Fruit fly (Drosophila melanogaster) whole organism: ENCODE results near the gene Eaat1.

Experiments
- CG8478 ChIP-seq: fragments of >200 bp; optimal IDR thresholded peaks from 2 replicates; lab custom pipeline; 2018; ENCODE audit warnings: inconsistent platforms
- Dll ChIP-seq: fragments of >200 bp; optimal IDR thresholded peaks from 2 replicates; lab custom pipeline; 2017
- EcR ChIP-seq, 2 experiments: fragments of >200 bp; optimal IDR thresholded peaks; 2 replicates each; lab custom pipeline; 2017; ENCODE audit warnings: missing biosample characterization in 2 of 2, missing genetic modification characterization in 2 of 2, missing genetic modification reagents in 2 of 2
- pan ChIP-seq: fragments of >200 bp; optimal IDR thresholded peaks from 2 replicates; lab custom pipeline; 2017
- psq ChIP-seq: fragments of >200 bp; optimal IDR thresholded peaks from 2 replicates; lab custom pipeline; 2017
- usp ChIP-seq: fragments of >200 bp; optimal IDR thresholded peaks from 2 replicates; lab custom pipeline; 2017; ENCODE audit warnings: missing biosample characterization, missing genetic modification characterization, mixed read lengths

Gene Eaat1

DNA sequence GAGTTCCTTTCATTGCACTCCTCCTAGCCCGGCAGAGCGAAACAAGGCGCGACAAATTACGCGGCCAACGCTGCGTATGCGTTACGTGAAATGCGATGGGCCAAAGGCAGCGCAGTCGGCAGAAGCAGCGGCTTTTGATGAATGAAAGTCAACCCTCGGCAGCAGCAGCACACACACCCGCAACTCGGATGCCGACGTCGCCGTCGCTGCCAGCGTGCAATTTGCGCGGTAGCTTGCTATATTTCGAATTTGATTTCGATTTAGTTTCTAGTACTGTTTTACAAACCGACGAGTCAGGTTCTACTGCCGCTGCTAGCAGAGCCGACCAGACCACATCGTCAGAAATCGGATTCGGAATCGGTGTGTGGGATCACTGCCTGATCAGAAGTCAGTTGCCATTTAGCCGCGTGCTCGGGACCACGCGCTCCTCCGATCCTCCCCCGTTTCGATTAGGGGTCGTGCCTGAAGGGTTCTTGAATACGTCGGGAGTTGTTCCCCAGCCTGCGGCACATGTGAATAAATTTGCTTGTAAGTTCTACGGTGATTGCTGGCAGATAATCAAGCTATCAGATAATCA, at the start of gene Eaat1:
Gene Eaat1 (plus strand): TSS at position 268 of the 577 bp plus-strand sequence.
- TF ChIP-seq pan (lab: Kevin White, UChicago) (no peak), CG8478 (lab: Kevin White, UChicago) (no peak), Dll (no peak), psq (lab: Kevin White, UChicago) (no peak), usp (GFP tag; lab: Kevin White, UChicago) (no peak), EcR (GFP tag; optimal IDR thresholded peaks at IDR 0.05; lab: Kevin White, UChicago) (no peak)

dm6 chr2L:9321022-9321421, 12.3 kb upstream of the Eaat1 start:
- TF ChIP-seq EcR (GFP tag; optimal IDR thresholded peaks at IDR 0.05; lab: Kevin White, UChicago), result no peak
- TF ChIP-seq Dll, result no peak
- no peak for TF ChIP-seq CG8478 (lab: Kevin White, UChicago)
- TF ChIP-seq pan (lab: Kevin White, UChicago), result no peak
- TF ChIP-seq psq (lab: Kevin White, UChicago), result no peak

dm6 chr2L:9327444-9327843, 5.9 kb upstream of the Eaat1 start, which contains the start of gene CG17005:
TSS of gene CG17005 (plus strand) at chr2L:9327744.
- TF ChIP-seq EcR (GFP tag; optimal IDR thresholded peaks at IDR 0.05; lab: Kevin White, UChicago) (no peak), pan (lab: Kevin White, UChicago) (no peak), psq (lab: Kevin White, UChicago) (no peak), CG8478 (lab: Kevin White, UChicago) (no peak), usp (GFP tag; lab: Kevin White, UChicago) (no peak)

dm6 chr2L:9330628-9331027, 2.7 kb upstream of the Eaat1 start, which contains the start of gene Cks30A:
TSS of gene Cks30A (plus strand) at chr2L:9330763.
- TF ChIP-seq pan (lab: Kevin White, UChicago) (no peak), CG8478 (lab: Kevin White, UChicago) (no peak), Dll (no peak), usp (GFP tag; lab: Kevin White, UChicago) (no peak), EcR (GFP tag; optimal IDR thresholded peaks at IDR 0.05; lab: Kevin White, UChicago) (no peak), psq (lab: Kevin White, UChicago) (no peak)

DNA sequence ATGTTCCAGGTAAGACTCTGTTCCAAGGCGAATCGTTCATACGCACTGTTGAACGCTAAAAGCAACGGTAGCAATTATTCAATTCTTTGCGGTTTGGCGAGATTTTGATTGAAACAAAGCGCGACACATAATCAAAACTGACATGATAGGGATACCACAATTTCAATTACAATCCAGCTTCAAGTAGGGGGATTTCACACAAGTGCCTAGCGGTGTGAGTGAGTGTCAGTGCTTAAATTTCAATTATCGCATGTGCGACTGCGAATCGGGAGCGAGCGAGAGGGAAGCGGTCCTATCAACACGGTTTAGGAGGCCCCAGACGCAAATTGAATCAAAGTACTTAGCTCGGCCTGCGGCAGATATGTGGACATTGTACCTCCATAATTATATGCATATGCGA, 5.5 kb downstream of the Eaat1 start:
- TF ChIP-seq usp (GFP tag; lab: Kevin White, UChicago) (no peak), Dll (no peak), EcR (GFP tag; optimal IDR thresholded peaks at IDR 0.05; lab: Kevin White, UChicago) (no peak), psq (lab: Kevin White, UChicago) (no peak), CG8478 (lab: Kevin White, UChicago) (no peak)

dm6 chr2L:9341960-9342359, 8.6 kb downstream of the Eaat1 start:
- TF ChIP-seq Dll (no peak), EcR (GFP tag; optimal IDR thresholded peaks at IDR 0.05; lab: Kevin White, UChicago) (no peak), psq (lab: Kevin White, UChicago) (no peak), usp (GFP tag; lab: Kevin White, UChicago) (no peak), pan (lab: Kevin White, UChicago) (no peak)

DNA sequence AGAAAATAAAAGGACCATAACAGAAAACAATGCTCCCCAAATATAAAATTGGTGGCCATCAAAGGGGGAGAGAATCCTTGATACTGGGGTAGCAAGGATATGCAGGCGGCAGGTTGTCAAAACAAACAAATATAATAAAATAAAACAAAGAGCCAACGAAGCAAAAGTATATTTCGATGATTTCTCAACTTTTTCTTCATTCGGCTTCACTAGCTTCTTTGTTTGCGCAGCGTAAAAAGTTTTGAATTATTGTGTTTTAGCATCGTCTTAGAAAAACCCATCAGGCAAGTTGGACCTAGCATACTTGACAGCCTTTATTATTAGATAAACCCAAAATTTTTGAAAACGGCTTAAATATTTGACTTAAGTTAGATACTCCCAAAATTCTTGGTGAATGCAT, 9.2 kb downstream of the Eaat1 start, which contains the start of gene CG3748:
Gene CG3748 (plus strand): TSS at position 301 of the 400 bp plus-strand sequence.
- no peak for TF ChIP-seq Dll

DNA sequence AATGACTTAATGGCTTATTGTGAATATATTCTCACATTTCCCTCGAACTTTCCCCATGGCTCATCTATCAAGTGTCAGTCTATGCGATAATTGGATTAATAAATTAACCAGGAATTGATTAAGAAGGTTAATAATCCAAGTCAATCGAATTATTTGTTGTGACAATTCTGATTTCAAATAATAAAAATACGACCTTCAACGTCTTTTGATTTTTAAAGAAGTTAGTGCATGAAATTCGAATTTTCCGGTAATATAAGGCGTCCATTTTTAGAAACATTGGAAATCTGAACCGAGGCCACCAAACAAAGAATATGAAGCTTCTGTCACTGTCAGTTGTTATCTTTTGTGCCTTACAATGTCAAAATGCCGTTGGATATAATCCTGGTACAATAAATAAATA, 15.9 kb downstream of the Eaat1 start, which contains the start of gene CG43350:
Gene CG43350 (plus strand): TSS at position 301 of the 400 bp plus-strand sequence.
- no peak for TF ChIP-seq EcR (GFP tag; optimal IDR thresholded peaks at IDR 0.05; lab: Kevin White, UChicago)
- no peak for TF ChIP-seq psq (lab: Kevin White, UChicago)
- no peak for TF ChIP-seq CG8478 (lab: Kevin White, UChicago)
- no peak for TF ChIP-seq pan (lab: Kevin White, UChicago)
- no peak for TF ChIP-seq usp (GFP tag; lab: Kevin White, UChicago)
- TF ChIP-seq Dll, result no peak

DNA sequence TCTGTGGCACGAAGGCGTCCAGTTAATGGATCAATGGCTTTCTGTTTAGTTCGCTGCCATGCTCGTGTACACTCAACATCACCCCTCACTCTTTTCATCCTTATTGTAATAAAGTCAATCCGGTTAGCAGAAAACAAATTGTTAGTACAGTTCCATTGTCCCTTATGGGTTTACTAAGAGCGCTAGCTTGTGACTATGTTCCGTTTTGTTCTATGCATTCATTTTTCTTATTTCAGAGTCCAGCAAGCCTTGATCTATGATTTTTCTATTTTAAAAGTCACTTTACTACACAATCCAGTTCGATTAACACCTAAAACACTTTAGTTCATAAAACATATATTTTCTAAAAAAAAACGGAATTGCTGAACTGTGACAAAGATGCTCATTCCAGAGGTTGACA, 16.8 kb downstream of the Eaat1 start, which contains the start of gene CG13110:
Gene CG13110 (plus strand): TSS at position 301 of the 400 bp plus-strand sequence.
- TF ChIP-seq Dll (no peak), psq (lab: Kevin White, UChicago) (no peak), EcR (GFP tag; optimal IDR thresholded peaks at IDR 0.05; lab: Kevin White, UChicago) (no peak), pan (lab: Kevin White, UChicago) (no peak), usp (GFP tag; lab: Kevin White, UChicago) (no peak), CG8478 (lab: Kevin White, UChicago) (no peak)

- no peak for TF ChIP-seq pan (lab: Kevin White, UChicago)
- no peak for TF ChIP-seq psq (lab: Kevin White, UChicago)
- no peak for TF ChIP-seq usp (GFP tag; lab: Kevin White, UChicago)
- TF ChIP-seq Dll, result no peak
- TF ChIP-seq EcR (GFP tag; optimal IDR thresholded peaks at IDR 0.05; lab: Kevin White, UChicago), result no peak
These were observed 34.0 kb downstream of the Eaat1 start, which contains the start of gene CG34181 for dm6 chr2L:9367340-9367739. TSS of gene CG34181 (plus strand) at chr2L:9367640.

DNA sequence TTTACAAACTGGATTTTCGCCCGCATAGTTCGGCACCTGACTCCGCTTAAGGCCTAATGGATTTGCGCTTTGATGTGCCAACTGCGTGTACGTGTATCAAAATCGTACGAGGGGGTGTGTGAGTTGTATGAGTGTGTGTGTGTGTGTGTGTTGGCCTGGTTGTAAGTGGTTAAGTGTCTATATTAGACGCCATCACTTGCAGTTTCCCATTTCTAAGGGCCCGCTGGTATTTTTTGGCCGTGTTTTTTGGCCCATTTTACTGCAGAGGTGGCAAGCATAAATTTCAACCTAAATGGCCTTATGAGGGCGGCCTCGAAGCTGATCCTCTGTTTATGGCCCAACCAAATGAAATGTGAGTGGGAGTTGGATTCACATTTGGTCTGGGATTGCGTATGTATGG, 36.4 kb downstream of the Eaat1 start:
- TF ChIP-seq pan (lab: Kevin White, UChicago) (no peak), psq (lab: Kevin White, UChicago) (no peak), Dll (no peak), usp (GFP tag; lab: Kevin White, UChicago) (no peak), EcR (GFP tag; optimal IDR thresholded peaks at IDR 0.05; lab: Kevin White, UChicago) (no peak), CG8478 (lab: Kevin White, UChicago) (no peak)

- TF ChIP-seq CG8478 (lab: Kevin White, UChicago), result no peak
- TF ChIP-seq Dll, result no peak
- no peak for TF ChIP-seq usp (GFP tag; lab: Kevin White, UChicago)
- TF ChIP-seq pan (lab: Kevin White, UChicago), result no peak
- no peak for TF ChIP-seq psq (lab: Kevin White, UChicago)
- TF ChIP-seq EcR (GFP tag; optimal IDR thresholded peaks at IDR 0.05; lab: Kevin White, UChicago), result no peak
These were observed 44.4 kb downstream of the Eaat1 start for dm6 chr2L:9377789-9378188.
